Worm (Caenorhabditis elegans) whole organism, L4/young adult: ENCODE data around the gene nlp-47.
"Not testable (repeated sequence)": the region's sequence is repeated elsewhere in the genome, so short reads cannot be mapped to it uniquely, and the experiment has no call there.

Experiments
- W03F9.2 ChIP-seq: fragments of 150-350 bp; optimal IDR thresholded peaks from 2 replicates; lab custom pipeline; 2014; ENCODE audit warnings: missing biosample characterization, missing genetic modification characterization
- dao-5 ChIP-seq: sonication (generic microtip); optimal IDR thresholded peaks from 2 replicates; lab custom pipeline; 2016; ENCODE audit warnings: missing genotype, missing genetic modification characterization, moderate library complexity, missing compliant biosample characterization
- him-1 ChIP-seq: sonication (generic microtip); optimal IDR thresholded peaks from 2 replicates; lab custom pipeline; 2016; ENCODE audit warnings: missing genotype, missing genetic modification reagents, missing genetic modification characterization, missing compliant biosample characterization

The nlp-47 gene

ce11 chrIV:5288932-5289331, 1.7 kb upstream of the nlp-47 start:
- TF ChIP-seq dao-5 (tag; lab: Kevin White, UChicago): no peak
- no peak for TF ChIP-seq W03F9.2 (tag; lab: Kevin White, UChicago)
- no peak for TF ChIP-seq him-1 (tag; lab: Kevin White, UChicago)

ce11 chrIV:5291207-5291606, 560 bp downstream of the nlp-47 start:
- no peak for TF ChIP-seq him-1 (tag; lab: Kevin White, UChicago)
- TF ChIP-seq dao-5 (tag; lab: Kevin White, UChicago): no peak
- TF ChIP-seq W03F9.2 (tag; lab: Kevin White, UChicago): no peak

DNA sequence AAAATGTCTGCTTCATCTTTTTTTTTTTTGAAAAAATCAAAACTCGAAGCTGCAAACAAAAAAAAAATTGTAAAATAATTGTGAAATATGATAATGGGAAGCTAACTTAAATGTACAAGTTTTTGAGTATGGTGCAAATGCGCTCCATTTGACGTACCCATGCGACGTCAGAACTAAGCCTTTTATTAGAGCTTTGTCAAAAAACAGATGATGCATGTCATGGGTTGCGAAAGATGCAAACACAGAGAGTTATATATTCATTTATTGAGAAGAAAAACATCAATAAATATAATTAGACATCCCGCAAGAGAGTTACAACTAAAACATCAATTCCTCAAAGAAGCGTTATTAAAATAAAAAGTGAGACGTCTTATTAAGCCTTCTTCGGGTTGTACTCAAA, 3.8 kb downstream of the nlp-47 start:
- TF ChIP-seq dao-5 (tag; lab: Kevin White, UChicago): no peak

DNA sequence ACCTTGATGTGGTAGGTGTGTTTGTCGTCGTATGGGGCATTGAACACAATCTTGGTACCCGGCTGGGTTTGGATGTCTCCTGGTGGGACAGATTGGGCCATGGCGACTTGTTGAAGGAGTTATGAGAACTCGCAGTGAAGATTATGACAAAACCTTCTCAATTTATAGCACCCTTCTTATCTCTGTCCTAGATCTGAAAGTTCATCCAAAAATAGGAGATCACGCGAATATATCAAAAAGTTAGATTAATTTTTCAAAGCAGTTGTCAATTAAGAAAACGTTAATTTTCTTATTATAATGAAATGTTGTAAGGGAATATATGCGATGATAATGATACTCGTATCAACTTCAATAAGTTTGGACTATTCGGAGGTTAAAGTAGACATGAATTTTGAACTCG, 4.6 kb downstream of the nlp-47 start, which contains the start of gene msp-51:
Gene msp-51, minus strand, starts transcription at position 101 of the 400 bp plus-strand sequence.
- not testable (repeated sequence) for TF ChIP-seq W03F9.2, dao-5, him-1 (tag; lab: Kevin White, UChicago)

DNA sequence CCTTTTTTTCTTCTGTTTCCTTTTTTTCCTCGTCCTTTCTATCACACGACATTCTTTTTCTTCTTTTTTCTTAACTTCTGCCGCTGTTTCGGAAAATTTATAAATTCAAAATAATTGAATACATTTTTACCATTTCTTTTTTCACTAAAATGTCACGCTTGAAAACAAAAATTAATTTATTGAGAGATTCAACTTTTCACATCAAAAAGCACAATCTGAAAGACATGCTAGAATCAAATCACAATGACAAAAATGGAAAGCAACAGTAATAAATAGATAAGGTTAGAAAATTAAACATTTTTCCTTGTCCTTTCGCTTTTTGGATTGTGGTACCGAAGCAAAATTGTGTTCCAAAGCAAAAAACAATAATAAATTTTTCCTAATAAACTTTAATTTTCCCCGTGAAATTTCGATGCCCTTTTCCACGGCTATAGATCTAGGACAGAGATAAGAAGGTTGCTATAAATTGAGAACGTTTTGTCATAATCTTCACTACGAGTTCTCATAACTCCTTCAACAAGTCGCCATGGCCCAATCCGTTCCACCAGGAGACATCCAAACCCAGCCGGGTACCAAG, 6.9 kb downstream of the nlp-47 start, which contains the start of the genes ZK354.6 and msp-113:
Gene ZK354.6, minus strand, starts transcription at position 101 of the 577 bp plus-strand sequence.
Gene msp-113, plus strand, starts transcription at position 527 of the 577 bp plus-strand sequence.
- TF ChIP-seq W03F9.2 (tag; lab: Kevin White, UChicago) (no peak), dao-5 (tag; lab: Kevin White, UChicago) (no peak), him-1 (tag; lab: Kevin White, UChicago) (no peak)

DNA sequence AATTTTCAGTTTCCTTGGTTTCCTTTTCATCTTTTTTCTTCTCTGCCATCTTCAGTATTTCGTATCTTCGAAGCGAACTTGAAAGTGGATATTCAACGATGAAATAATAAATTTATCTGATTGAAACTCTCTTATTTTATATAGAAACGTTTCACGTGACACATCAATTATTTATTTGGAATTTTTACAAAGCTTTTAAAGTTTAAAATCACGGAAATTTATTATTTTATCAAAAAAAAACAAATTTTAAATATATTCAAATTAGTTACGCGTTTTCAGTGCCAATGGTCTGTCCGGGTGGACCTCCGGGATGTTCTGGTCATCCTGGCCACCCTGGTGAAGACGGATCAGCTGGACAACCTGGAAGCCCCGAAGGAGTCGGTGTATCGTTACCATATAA, 12.4 kb downstream of the nlp-47 start, which contains the start of gene ZK354.7:
Gene ZK354.7, minus strand, starts transcription at position 101 of the 400 bp plus-strand sequence.
- no peak for TF ChIP-seq dao-5 (tag; lab: Kevin White, UChicago)
- no peak for TF ChIP-seq him-1 (tag; lab: Kevin White, UChicago)
- TF ChIP-seq W03F9.2 (tag; lab: Kevin White, UChicago): no peak

DNA sequence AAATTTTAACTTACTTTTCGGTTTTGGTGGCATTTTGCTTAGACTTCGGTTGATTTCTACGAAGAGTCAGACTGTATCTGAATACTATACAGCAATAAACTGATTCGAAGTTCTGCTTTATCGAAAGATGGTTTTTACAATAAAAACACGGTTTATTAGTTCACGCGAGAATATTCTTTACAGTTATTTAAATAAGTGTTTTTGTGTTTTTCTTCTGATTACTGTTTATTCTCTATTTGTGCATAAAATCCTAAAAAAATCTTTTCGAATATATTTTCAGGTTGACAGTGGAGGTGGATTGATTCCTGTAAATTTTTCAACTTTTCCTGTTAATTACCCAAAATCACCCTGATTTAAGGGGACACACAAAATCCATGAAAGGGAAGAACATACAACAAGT, 15.4 kb downstream of the nlp-47 start, which contains the start of gene ZK354.8:
Gene ZK354.8, minus strand, starts transcription at position 101 of the 400 bp plus-strand sequence.
- TF ChIP-seq W03F9.2 (tag; lab: Kevin White, UChicago) (no peak), dao-5 (tag; lab: Kevin White, UChicago) (no peak), him-1 (tag; lab: Kevin White, UChicago) (no peak)

ce11 chrIV:5308046-5308643, 17.5 kb downstream of the nlp-47 start, which contains the start of the genes ZK354.9 and msp-58:
Gene ZK354.9 (minus strand): TSS chrIV:5308146.
Gene msp-58 (plus strand): TSS chrIV:5308593.
- TF ChIP-seq him-1, dao-5, W03F9.2 (tag; lab: Kevin White, UChicago): not testable (repeated sequence)

ce11 chrIV:5309742-5310141, 19.1 kb downstream of the nlp-47 start, which contains the start of gene ZK354.3:
Gene ZK354.3 (plus strand): TSS chrIV:5310042.
- TF ChIP-seq W03F9.2 (tag; lab: Kevin White, UChicago): no peak
- no peak for TF ChIP-seq dao-5 (tag; lab: Kevin White, UChicago)
- no peak for TF ChIP-seq him-1 (tag; lab: Kevin White, UChicago)

ce11 chrIV:5313011-5313410, 22.4 kb downstream of the nlp-47 start, which contains the start of the genes msp-59 and ZK354.2:
Gene msp-59 (minus strand): TSS chrIV:5313111.
Gene ZK354.2 (plus strand): TSS chrIV:5313405.
- TF ChIP-seq him-1, dao-5, W03F9.2 (tag; lab: Kevin White, UChicago): not testable (repeated sequence)

DNA sequence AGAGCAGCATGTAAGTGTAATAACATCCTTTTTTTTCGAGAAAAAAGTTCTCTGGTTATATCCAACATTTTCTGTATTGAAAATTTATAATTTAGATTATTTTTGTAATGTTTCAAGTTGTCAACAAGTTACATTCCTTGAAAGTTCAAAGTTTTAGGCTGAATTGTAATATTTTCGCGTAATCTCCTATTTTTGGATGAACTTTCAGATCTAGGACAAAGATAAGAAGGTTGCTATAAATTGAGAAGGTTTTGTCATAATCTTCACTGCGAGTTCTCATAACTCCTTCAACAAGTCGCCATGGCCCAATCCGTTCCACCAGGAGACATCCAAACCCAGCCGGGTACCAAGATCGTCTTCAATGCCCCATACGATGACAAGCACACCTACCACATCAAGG, 25.6 kb downstream of the nlp-47 start, which contains the start of gene msp-65:
Gene msp-65, plus strand, starts transcription at position 301 of the 400 bp plus-strand sequence.
- TF ChIP-seq W03F9.2, dao-5, him-1 (tag; lab: Kevin White, UChicago): not testable (repeated sequence)

- TF ChIP-seq dao-5 (tag; lab: Kevin White, UChicago) (no peak), him-1 (tag; lab: Kevin White, UChicago) (no peak), W03F9.2 (tag; lab: Kevin White, UChicago) (no peak)
Observed at ce11 chrIV:5317106-5317505, 26.5 kb downstream of the nlp-47 start.

ce11 chrIV:5318835-5319303, 28.2 kb downstream of the nlp-47 start, which contains the start of gene slc-46A:
Gene slc-46A (plus strand): TSS chrIV:5319253.
- TF ChIP-seq W03F9.2 (tag; lab: Kevin White, UChicago): no peak
